Worm (Caenorhabditis elegans) whole organism, L1 larva: ENCODE measurements around the gene Y47D7A.9.

Source experiments
- C04F5.9 ChIP-seq: sonication (generic microtip); optimal IDR thresholded peaks from 2 replicates; lab custom pipeline; 2016; ENCODE audit warnings: missing genetic modification characterization, missing compliant biosample characterization
- C34B4.2 ChIP-seq: sonication (generic microtip); optimal IDR thresholded peaks from 2 replicates; lab custom pipeline; 2017; ENCODE audit warnings: mild to moderate bottlenecking, missing genetic modification characterization, missing compliant biosample characterization
- aly-2 ChIP-seq: fragments of 150-350 bp; optimal IDR thresholded peaks from 2 replicates; lab custom pipeline; 2014; ENCODE audit warnings: missing biosample characterization, missing genetic modification characterization
- ceh-8 ChIP-seq: fragments of 200-800 bp; sonication (Bioruptor generic); optimal IDR thresholded peaks from 2 replicates; lab custom pipeline; 2018; ENCODE audit warnings: mild to moderate bottlenecking, missing genetic modification characterization, moderate library complexity, missing compliant biosample characterization
- ceh-82 ChIP-seq, 3 experiments: fragments of 150-350 bp in 1 of 3; sonication (generic microtip) in 2 of 3; optimal IDR thresholded peaks; 2 replicates each; lab custom pipeline; 2014 to 2017; ENCODE audit warnings: missing biosample characterization in 3 of 3, missing genetic modification characterization in 3 of 3
- ces-1 ChIP-seq: fragments of 150-350 bp; optimal IDR thresholded peaks from 2 replicates; lab custom pipeline; 2014; ENCODE audit warnings: missing biosample characterization, missing genetic modification reagents, missing genetic modification characterization
- dsc-1 ChIP-seq: sonication (generic microtip); optimal IDR thresholded peaks from 2 replicates; lab custom pipeline; 2016; ENCODE audit warnings: mild to moderate bottlenecking, missing genetic modification characterization, missing compliant biosample characterization
- efl-3 ChIP-seq: fragments of 200-800 bp; sonication (Bioruptor generic); optimal IDR thresholded peaks from 2 replicates; lab custom pipeline; 2018; ENCODE audit warnings: mild to moderate bottlenecking, missing genetic modification characterization, missing compliant biosample characterization
- egl-13 ChIP-seq: sonication (generic microtip); optimal IDR thresholded peaks from 2 replicates; lab custom pipeline; 2016; ENCODE audit warnings: missing genotype, missing genetic modification reagents, missing genetic modification characterization, missing compliant biosample characterization
- egl-27 ChIP-seq, 2 experiments: fragments of 150-350 bp in 1 of 2; sonication (generic microtip); optimal IDR thresholded peaks; 3 replicates each; lab custom pipeline; 2017 to 2018; ENCODE audit warnings: missing biosample characterization in 2 of 2, missing genetic modification characterization in 2 of 2, missing genetic modification reagents in 2 of 2
- fkh-4 ChIP-seq: sonication (generic microtip); optimal IDR thresholded peaks from 2 replicates; lab custom pipeline; 2016; ENCODE audit warnings: missing compliant biosample characterization, missing genetic modification characterization, borderline replicate concordance
- grh-1 ChIP-seq: fragments of 200-800 bp; sonication (Bioruptor generic); IDR thresholded peaks from 2 replicates; pipeline ENCODE4 v1.3.6; 2022; ENCODE audit warnings: missing genetic modification reagents, missing genetic modification characterization, missing compliant biosample characterization
- hlh-17 ChIP-seq: fragments of 200-800 bp; sonication (Bioruptor generic); optimal IDR thresholded peaks from 2 replicates; lab custom pipeline; 2018; ENCODE audit warnings: missing genetic modification characterization, mild to moderate bottlenecking, missing compliant biosample characterization, moderate library complexity, borderline replicate concordance
- hpl-2 ChIP-seq: fragments of 150-350 bp; optimal IDR thresholded peaks from 2 replicates; lab custom pipeline; 2014; ENCODE audit warnings: missing biosample characterization, missing genetic modification reagents, missing genetic modification characterization
- irx-1 ChIP-seq: sonication (generic microtip); optimal IDR thresholded peaks from 2 replicates; lab custom pipeline; 2016; ENCODE audit warnings: missing genetic modification characterization, missing compliant biosample characterization
- isw-1 ChIP-seq: fragments of 200-800 bp; sonication (Bioruptor generic); IDR thresholded peaks from 2 replicates; pipeline ENCODE4 v1.3.6; 2022; ENCODE audit warnings: missing genetic modification characterization, missing compliant biosample characterization
- lin-35 ChIP-seq, 2 experiments: fragments of 150-350 bp; optimal IDR thresholded peaks; 2 replicates each; lab custom pipeline; 2014; ENCODE audit warnings: missing biosample characterization in 2 of 2, missing genetic modification characterization in 2 of 2, missing genetic modification reagents in 2 of 2
- mab-9 ChIP-seq: fragments of 200-800 bp; sonication (Bioruptor generic); IDR thresholded peaks from 2 replicates; pipeline ENCODE4 v1.3.6; 2022; ENCODE audit warnings: missing genetic modification reagents, missing genetic modification characterization, missing compliant biosample characterization
- mef-2 ChIP-seq: fragments of 150-350 bp; optimal IDR thresholded peaks from 2 replicates; lab custom pipeline; 2014; ENCODE audit warnings: missing biosample characterization, missing genetic modification characterization
- nhr-20 ChIP-seq: sonication (generic microtip); optimal IDR thresholded peaks from 2 replicates; lab custom pipeline; 2016; ENCODE audit warnings: mild to moderate bottlenecking, missing genetic modification characterization, missing compliant biosample characterization
- nhr-237 ChIP-seq: fragments of 150-350 bp; optimal IDR thresholded peaks from 2 replicates; lab custom pipeline; 2014; ENCODE audit warnings: missing biosample characterization, missing genetic modification characterization
- nhr-77 ChIP-seq: fragments of 150-350 bp; optimal IDR thresholded peaks from 2 replicates; lab custom pipeline; 2014; ENCODE audit warnings: missing biosample characterization, missing genetic modification characterization
- nhr-84 ChIP-seq: sonication (generic microtip); optimal IDR thresholded peaks from 2 replicates; lab custom pipeline; 2017; ENCODE audit warnings: missing biosample characterization, missing genetic modification characterization
- nhr-85 ChIP-seq: sonication (generic microtip); peaks from one replicate; lab custom pipeline; 2016; ENCODE audit warnings: missing genetic modification characterization, inconsistent platforms, missing compliant biosample characterization
- nhr-90 ChIP-seq: sonication (generic microtip); optimal IDR thresholded peaks from 2 replicates; lab custom pipeline; 2016; ENCODE audit warnings: mild to moderate bottlenecking, missing genetic modification characterization, missing compliant biosample characterization; ENCODE audit not compliant: poor library complexity
- pag-3 ChIP-seq: sonication (generic microtip); optimal IDR thresholded peaks from 2 replicates; lab custom pipeline; 2017; ENCODE audit warnings: missing genetic modification characterization, mild to moderate bottlenecking, missing compliant biosample characterization, antibody characterized with exemption, borderline replicate concordance; ENCODE audit not compliant: insufficient read depth
- pax-3 ChIP-seq: fragments of 200-800 bp; sonication (Bioruptor generic); optimal IDR thresholded peaks from 2 replicates; lab custom pipeline; 2018; ENCODE audit warnings: mild to moderate bottlenecking, missing genetic modification characterization, moderate library complexity, missing compliant biosample characterization
- skn-1 ChIP-seq: fragments of 150-350 bp; optimal IDR thresholded peaks from 2 replicates; lab custom pipeline; 2014; ENCODE audit warnings: missing biosample characterization, missing genetic modification characterization
- snu-23 ChIP-seq: sonication (generic microtip); optimal IDR thresholded peaks from 2 replicates; lab custom pipeline; 2016; ENCODE audit warnings: missing genetic modification characterization, missing compliant biosample characterization
- tbx-2 ChIP-seq: sonication (generic microtip); optimal IDR thresholded peaks from 2 replicates; lab custom pipeline; 2016; ENCODE audit warnings: missing genetic modification characterization, missing compliant biosample characterization
- unc-30 ChIP-seq: sonication (generic microtip); optimal IDR thresholded peaks from 2 replicates; lab custom pipeline; 2017; ENCODE audit warnings: missing biosample characterization, missing genetic modification characterization
- xbp-1 ChIP-seq: sonication (generic microtip); optimal IDR thresholded peaks from 2 replicates; lab custom pipeline; 2016; ENCODE audit warnings: missing genetic modification characterization, missing compliant biosample characterization
- zag-1 ChIP-seq: fragments of 150-350 bp; optimal IDR thresholded peaks from 2 replicates; lab custom pipeline; 2014; ENCODE audit warnings: missing biosample characterization, missing genetic modification characterization
- ztf-11 ChIP-seq, 2 experiments: sonication (generic microtip); optimal IDR thresholded peaks; 2 replicates each; lab custom pipeline; 2016 to 2017; ENCODE audit warnings: missing genetic modification characterization in 2 of 2, missing biosample characterization in 1 of 2, missing compliant biosample characterization in 1 of 2

The Y47D7A.9 gene

ce11 chrV:4375807-4376564 lies 47.8 kb downstream of the Y47D7A.9 start, which contains the start of gene F32D1.7:
TSS of gene F32D1.7 (minus strand) at chrV:4376173.
- TF ChIP-seq xbp-1 (tag; lab: Kevin White, UChicago) (no peak), skn-1 (tag; lab: Kevin White, UChicago) (no peak), hlh-17 (GFP tag; lab: Kevin White, UChicago) (no peak), nhr-20 (tag; lab: Kevin White, UChicago) (no peak), nhr-85 (tag; lab: Kevin White, UChicago) (no peak), nhr-90 (no peak), fkh-4 (no peak), grh-1 (GFP tag; lab: Robert Waterston, UW) (no peak), isw-1 (GFP tag; lab: Robert Waterston, UW) (no peak), efl-3 (no peak), unc-30 (tag; lab: Kevin White, UChicago) (no peak), ceh-8 (GFP tag; lab: Kevin White, UChicago) (no peak), aly-2 (no peak), tbx-2 (tag; lab: Kevin White, UChicago) (no peak)

ce11 chrV:4374625-4375024 lies 49.1 kb downstream of the Y47D7A.9 start, which contains the start of gene neg-1:
TSS of gene neg-1 (minus strand) at chrV:4374874.
- TF ChIP-seq nhr-90 (no peak), lin-35 (GFP tag; optimal IDR thresholded peaks at IDR 0.05; lab: Kevin White, UChicago) (no peak), egl-13 (tag; lab: Kevin White, UChicago) (no peak), zag-1 (tag; lab: Kevin White, UChicago) (no peak), fkh-4 (no peak), nhr-237 (tag; lab: Kevin White, UChicago) (no peak), ces-1 (GFP tag; lab: Kevin White, UChicago) (no peak), egl-27 (tag; optimal IDR thresholded peaks at IDR 0.05; lab: Kevin White, UChicago) (no peak), hpl-2 (GFP tag; lab: Kevin White, UChicago) (no peak), mab-9 (GFP tag; lab: Robert Waterston, UW) (no peak), nhr-77 (tag; lab: Kevin White, UChicago) (no peak), C34B4.2 (tag; lab: Kevin White, UChicago) (no peak), ztf-11 (tag; optimal IDR thresholded peaks at IDR 0.05; lab: Kevin White, UChicago) (no peak), pax-3 (tag; lab: Kevin White, UChicago) (no peak), dsc-1 (tag; lab: Kevin White, UChicago) (no peak), pag-3 (tag; lab: Kevin White, UChicago) (no peak)

ce11 chrV:4373656-4374055 lies 50.1 kb downstream of the Y47D7A.9 start:
- no peak for TF ChIP-seq nhr-84 (tag; lab: Kevin White, UChicago)
- TF ChIP-seq mef-2 = no peak
- no peak for TF ChIP-seq irx-1
- no peak for TF ChIP-seq lin-35 (GFP tag; optimal IDR thresholded peaks at IDR 0.05; lab: Kevin White, UChicago)
- TF ChIP-seq snu-23 (GFP tag; lab: Kevin White, UChicago) = no peak
- no peak for TF ChIP-seq ces-1 (GFP tag; lab: Kevin White, UChicago)
- no peak for TF ChIP-seq mab-9 (GFP tag; lab: Robert Waterston, UW)
- no peak for TF ChIP-seq egl-13 (tag; lab: Kevin White, UChicago)
- no peak for TF ChIP-seq ceh-82 (tag; optimal IDR thresholded peaks at IDR 0.05; lab: Kevin White, UChicago)
- TF ChIP-seq ceh-8 (GFP tag; lab: Kevin White, UChicago) = no peak
- no peak for TF ChIP-seq C34B4.2 (tag; lab: Kevin White, UChicago)
- TF ChIP-seq tbx-2 (tag; lab: Kevin White, UChicago) = no peak
- TF ChIP-seq C04F5.9 = no peak
